Worm (Caenorhabditis elegans) whole organism, L3 larva: Measurements from ENCODE around the gene F57A10.4.

Experiments used
- R02D3.7 ChIP-seq: fragments of 150-350 bp; optimal IDR thresholded peaks from 2 replicates; lab custom pipeline; 2014; ENCODE audit warnings: missing biosample characterization, missing genetic modification characterization
- ZK546.5 ChIP-seq: sonication (generic microtip); optimal IDR thresholded peaks from 2 replicates; lab custom pipeline; 2017; ENCODE audit warnings: missing biosample characterization, missing genetic modification characterization
- ceh-16 ChIP-seq: sonication (generic microtip); optimal IDR thresholded peaks from 2 replicates; lab custom pipeline; 2017; ENCODE audit warnings: missing biosample characterization, missing genetic modification characterization
- ceh-28 ChIP-seq: fragments of 150-350 bp; optimal IDR thresholded peaks from 2 replicates; lab custom pipeline; 2014; ENCODE audit warnings: missing biosample characterization, missing genetic modification reagents, missing genetic modification characterization
- ceh-82 ChIP-seq: fragments of 150-350 bp; optimal IDR thresholded peaks from 2 replicates; lab custom pipeline; 2014; ENCODE audit warnings: missing biosample characterization, missing genetic modification characterization
- ceh-9 ChIP-seq: sonication (generic microtip); optimal IDR thresholded peaks from 2 replicates; lab custom pipeline; 2018; ENCODE audit warnings: missing biosample characterization, missing genetic modification characterization
- egl-27 ChIP-seq: sonication (generic microtip); optimal IDR thresholded peaks from 4 replicates; lab custom pipeline; 2017; ENCODE audit warnings: missing biosample characterization, missing genetic modification reagents, missing genetic modification characterization
- egl-5 ChIP-seq: fragments of 150-350 bp; optimal IDR thresholded peaks from 2 replicates; lab custom pipeline; 2017; ENCODE audit warnings: missing biosample characterization, missing genetic modification reagents, missing genetic modification characterization, inconsistent platforms
- elt-2 ChIP-seq: sonication (generic microtip); optimal IDR thresholded peaks from 2 replicates; lab custom pipeline; 2016; ENCODE audit warnings: missing genetic modification reagents, mild to moderate bottlenecking, missing genetic modification characterization, missing compliant biosample characterization
- eor-1 ChIP-seq, 2 experiments: fragments of 150-350 bp; optimal IDR thresholded peaks; 2 replicates each; lab custom pipeline; 2014 to 2018; ENCODE audit warnings: missing biosample characterization in 2 of 2, missing genetic modification characterization in 2 of 2
- fkh-10 ChIP-seq: sonication (generic microtip); optimal IDR thresholded peaks from 2 replicates; lab custom pipeline; 2017; ENCODE audit warnings: missing biosample characterization, missing genetic modification reagents, missing genetic modification characterization
- fkh-2 ChIP-seq: fragments of 150-350 bp; optimal IDR thresholded peaks from 2 replicates; lab custom pipeline; 2014; ENCODE audit warnings: missing biosample characterization, missing genetic modification reagents, missing genetic modification characterization
- hmg-11 ChIP-seq: sonication (generic microtip); optimal IDR thresholded peaks from 2 replicates; lab custom pipeline; 2016; ENCODE audit warnings: missing genetic modification characterization, missing compliant biosample characterization
- jun-1 ChIP-seq: fragments of 150-350 bp; optimal IDR thresholded peaks from 2 replicates; lab custom pipeline; 2014; ENCODE audit warnings: missing biosample characterization, missing genetic modification reagents, missing genetic modification characterization
- lin-39 ChIP-seq: fragments of 150-350 bp; optimal IDR thresholded peaks from 2 replicates; lab custom pipeline; 2018; ENCODE audit warnings: missing biosample characterization, missing genetic modification reagents, missing genetic modification characterization
- mdl-1 ChIP-seq: fragments of 150-350 bp; optimal IDR thresholded peaks from 2 replicates; lab custom pipeline; 2014; ENCODE audit warnings: missing biosample characterization, missing genetic modification characterization
- mml-1 ChIP-seq: fragments of 150-350 bp; sonication (generic microtip); optimal IDR thresholded peaks from 3 replicates; lab custom pipeline; 2014; ENCODE audit warnings: missing biosample characterization, missing genetic modification characterization
- nhr-12 ChIP-seq: fragments of 150-350 bp; optimal IDR thresholded peaks from 2 replicates; lab custom pipeline; 2014; ENCODE audit warnings: missing biosample characterization, missing genetic modification characterization
- nhr-23 ChIP-seq: fragments of 150-350 bp; optimal IDR thresholded peaks from 2 replicates; lab custom pipeline; 2014; ENCODE audit warnings: missing biosample characterization, missing genetic modification reagents, missing genetic modification characterization
- nhr-237 ChIP-seq: fragments of 150-350 bp; optimal IDR thresholded peaks from 2 replicates; lab custom pipeline; 2014; ENCODE audit warnings: missing biosample characterization, missing genetic modification characterization
- nhr-25 ChIP-seq: sonication (generic microtip); optimal IDR thresholded peaks from 2 replicates; lab custom pipeline; 2017; ENCODE audit warnings: missing biosample characterization, missing genetic modification characterization
- nhr-28 ChIP-seq: fragments of 150-350 bp; optimal IDR thresholded peaks from 2 replicates; lab custom pipeline; 2014; ENCODE audit warnings: missing biosample characterization, missing genetic modification characterization
- nhr-43 ChIP-seq: sonication (generic microtip); optimal IDR thresholded peaks from 2 replicates; lab custom pipeline; 2016; ENCODE audit warnings: mild to moderate bottlenecking, missing genetic modification characterization, missing compliant biosample characterization; ENCODE audit not compliant: poor library complexity, severe bottlenecking
- nhr-67 ChIP-seq: fragments of 150-350 bp; optimal IDR thresholded peaks from 2 replicates; lab custom pipeline; 2014; ENCODE audit warnings: missing biosample characterization, missing genetic modification characterization
- nhr-77 ChIP-seq: fragments of 150-350 bp; optimal IDR thresholded peaks from 2 replicates; lab custom pipeline; 2014; ENCODE audit warnings: missing biosample characterization, missing genetic modification characterization
- pqm-1 ChIP-seq: fragments of 150-350 bp; optimal IDR thresholded peaks from 2 replicates; lab custom pipeline; 2017; ENCODE audit warnings: missing biosample characterization, missing genetic modification characterization, inconsistent platforms
- sea-2 ChIP-seq: fragments of 150-350 bp; sonication (generic microtip); optimal IDR thresholded peaks from 4 replicates; lab custom pipeline; 2014; ENCODE audit warnings: missing biosample characterization, missing genetic modification reagents, missing genetic modification characterization
- skn-1 ChIP-seq: fragments of 150-350 bp; optimal IDR thresholded peaks from 2 replicates; lab custom pipeline; 2014; ENCODE audit warnings: missing biosample characterization, missing genetic modification characterization
- tbx-2 ChIP-seq: sonication (generic microtip); optimal IDR thresholded peaks from 2 replicates; lab custom pipeline; 2016; ENCODE audit warnings: mild to moderate bottlenecking, missing genetic modification characterization, missing compliant biosample characterization
- unc-39 ChIP-seq: sonication (generic microtip); optimal IDR thresholded peaks from 4 replicates; lab custom pipeline; 2017; ENCODE audit warnings: missing biosample characterization, missing genetic modification characterization
- zag-1 ChIP-seq: fragments of 150-350 bp; optimal IDR thresholded peaks from 2 replicates; lab custom pipeline; 2014; ENCODE audit warnings: missing biosample characterization, missing genetic modification characterization
- ztf-4 ChIP-seq: fragments of 150-350 bp; optimal IDR thresholded peaks from 2 replicates; lab custom pipeline; 2014; ENCODE audit warnings: missing biosample characterization, missing genetic modification characterization

F57A10.4 gene

ce11 chrV:15769072-15769471 lies at the start of gene F57A10.4:
Gene F57A10.4 (plus strand): TSS chrV:15769438.
- no peak for TF ChIP-seq pqm-1 (tag; lab: Kevin White, UChicago)
- TF ChIP-seq nhr-43 (tag; lab: Kevin White, UChicago): no peak
- no peak for TF ChIP-seq unc-39 (tag; lab: Kevin White, UChicago)
- no peak for TF ChIP-seq elt-2 (tag; lab: Kevin White, UChicago)
- no peak for TF ChIP-seq ceh-82
- TF ChIP-seq ceh-9 (tag; lab: Kevin White, UChicago): no peak

ce11 chrV:15719570-15719969 lies 49.7 kb upstream of the F57A10.4 start, which contains the start of gene Y6E2A.7:
Gene Y6E2A.7 (plus strand): TSS chrV:15719870.
- TF ChIP-seq ZK546.5 (tag; lab: Kevin White, UChicago) (no peak), ceh-28 (no peak), tbx-2 (tag; lab: Kevin White, UChicago) (no peak), nhr-12 (no peak), elt-2 (tag; lab: Kevin White, UChicago) (no peak), nhr-23 (tag; lab: Kevin White, UChicago) (no peak), nhr-28 (tag; lab: Kevin White, UChicago) (no peak), mml-1 (tag; lab: Kevin White, UChicago) (no peak), egl-27 (tag; lab: Kevin White, UChicago) (no peak)
- TF ChIP-seq, all 47 proteins: peak for 0

- TF ChIP-seq R02D3.7 (no peak), nhr-77 (tag; lab: Kevin White, UChicago) (no peak), mdl-1 (tag; lab: Kevin White, UChicago) (no peak), unc-39 (tag; lab: Kevin White, UChicago) (no peak), skn-1 (tag; lab: Kevin White, UChicago) (no peak), lin-39 (tag; lab: Kevin White, UChicago) (no peak), ceh-16 (tag; lab: Kevin White, UChicago) (no peak), sea-2 (GFP tag; lab: Kevin White, UChicago) (no peak), egl-27 (tag; lab: Kevin White, UChicago) (no peak), nhr-67 (tag; lab: Kevin White, UChicago) (no peak), tbx-2 (tag; lab: Kevin White, UChicago) (no peak), nhr-237 (tag; lab: Kevin White, UChicago) (no peak), pqm-1 (tag; lab: Kevin White, UChicago) (no peak)
Measured at ce11 chrV:15721431-15721830, 47.8 kb upstream of the F57A10.4 start.

- TF ChIP-seq jun-1 (no peak), nhr-12 (no peak), egl-5 (tag; lab: Kevin White, UChicago) (no peak), tbx-2 (tag; lab: Kevin White, UChicago) (no peak), unc-39 (tag; lab: Kevin White, UChicago) (no peak), nhr-25 (no peak), nhr-237 (tag; lab: Kevin White, UChicago) (no peak), ceh-9 (tag; lab: Kevin White, UChicago) (no peak), lin-39 (tag; lab: Kevin White, UChicago) (no peak), ztf-4 (tag; lab: Kevin White, UChicago) (no peak)
- TF ChIP-seq, all 47 proteins: peak for 0
Measured at ce11 chrV:15721888-15722287, 47.4 kb upstream of the F57A10.4 start, which contains the start of gene srh-140. Gene srh-140 (plus strand): TSS chrV:15722188.

ce11 chrV:15726610-15727009 lies 42.6 kb upstream of the F57A10.4 start, which contains the start of the genes irld-57 and sfxn-1.3:
Gene irld-57 (minus strand): TSS chrV:15726710.
Gene sfxn-1.3 (plus strand): TSS chrV:15726841.
- no peak for TF ChIP-seq hmg-11 (tag; lab: Kevin White, UChicago)
- no peak for TF ChIP-seq nhr-43 (tag; lab: Kevin White, UChicago)
- no peak for TF ChIP-seq eor-1 (tag; optimal IDR thresholded peaks at IDR 0.05; lab: Kevin White, UChicago)
- no peak for TF ChIP-seq unc-39 (tag; lab: Kevin White, UChicago)
- no peak for TF ChIP-seq pqm-1 (tag; lab: Kevin White, UChicago)
- no peak for TF ChIP-seq fkh-10 (GFP tag; lab: Kevin White, UChicago)
- TF ChIP-seq nhr-23 (tag; lab: Kevin White, UChicago): no peak
- no peak for TF ChIP-seq nhr-28 (tag; lab: Kevin White, UChicago)
- TF ChIP-seq nhr-67 (tag; lab: Kevin White, UChicago): no peak
- no peak for TF ChIP-seq nhr-12
- no peak for TF ChIP-seq R02D3.7
- TF ChIP-seq lin-39 (tag; lab: Kevin White, UChicago): no peak
- no peak for TF ChIP-seq fkh-2 (tag; lab: Kevin White, UChicago)
- TF ChIP-seq ceh-16 (tag; lab: Kevin White, UChicago): no peak
- no peak for TF ChIP-seq nhr-237 (tag; lab: Kevin White, UChicago)
- TF ChIP-seq nhr-77 (tag; lab: Kevin White, UChicago): no peak
- no peak for TF ChIP-seq zag-1 (tag; lab: Kevin White, UChicago)
